Worm (Caenorhabditis elegans) whole organism, young adult: ENCODE results near the gene K10D6.3.

Experiments
- F33H1.4 ChIP-seq: fragments of 200-800 bp; sonication (Bioruptor generic); IDR thresholded peaks from 2 replicates; pipeline ENCODE4 v1.3.6; 2022; ENCODE audit warnings: missing genetic modification reagents, missing genetic modification characterization, missing compliant biosample characterization
- F57A8.1 ChIP-seq: fragments of 200-800 bp; sonication (Bioruptor generic); optimal IDR thresholded peaks from 2 replicates; lab custom pipeline; 2018; ENCODE audit warnings: mild to moderate bottlenecking, missing genetic modification characterization, moderate library complexity, missing compliant biosample characterization
- Y56A3A.18 ChIP-seq: fragments of 200-800 bp; sonication (Bioruptor generic); IDR thresholded peaks from 2 replicates; pipeline ENCODE4 v1.3.6; 2022; ENCODE audit warnings: missing genetic modification reagents, missing genetic modification characterization, missing compliant biosample characterization
- ama-1 ChIP-seq, 3 experiments: fragments of 150-350 bp in 1 of 3; sonication (generic microtip) in 2 of 3; optimal IDR thresholded peaks; 2 replicates each; lab custom pipeline; 2014 to 2018; ENCODE audit warnings: missing biosample characterization in 2 of 3, missing genetic modification characterization in 2 of 3, missing genetic modification reagents in 2 of 3
- efl-1 ChIP-seq: fragments of 150-350 bp; optimal IDR thresholded peaks from 2 replicates; lab custom pipeline; 2014; ENCODE audit warnings: missing biosample characterization, missing genetic modification reagents, missing genetic modification characterization
- him-1 ChIP-seq: sonication (generic microtip); optimal IDR thresholded peaks from 2 replicates; lab custom pipeline; 2016; ENCODE audit warnings: missing genotype, missing genetic modification reagents, missing genetic modification characterization, missing compliant biosample characterization
- hrde-1 ChIP-seq: sonication (generic microtip); optimal IDR thresholded peaks from 2 replicates; lab custom pipeline; 2016; ENCODE audit warnings: missing genetic modification characterization, mild to moderate bottlenecking, missing compliant biosample characterization, moderate library complexity, missing genotype, missing genetic modification reagents, borderline replicate concordance
- lir-1 ChIP-seq: fragments of 200-800 bp; sonication (Bioruptor generic); conservative IDR thresholded peaks from 2 replicates; pipeline ENCODE4 v1.3.6; 2022; ENCODE audit warnings: missing genetic modification reagents, missing genetic modification characterization, missing compliant biosample characterization
- mcd-1 ChIP-seq: fragments of 200-800 bp; sonication (Bioruptor generic); IDR thresholded peaks from 2 replicates; pipeline ENCODE4 v1.3.6; 2022; ENCODE audit warnings: missing genetic modification reagents, missing genetic modification characterization, missing compliant biosample characterization
- tlf-1 ChIP-seq: fragments of 200-800 bp; sonication (Bioruptor generic); optimal IDR thresholded peaks from 2 replicates; lab custom pipeline; 2018; ENCODE audit warnings: mild to moderate bottlenecking, missing genetic modification characterization, missing compliant biosample characterization
- unc-62 ChIP-seq: fragments of 150-350 bp; optimal IDR thresholded peaks from 2 replicates; lab custom pipeline; 2014; ENCODE audit warnings: missing biosample characterization, missing genetic modification reagents, missing genetic modification characterization
- ztf-26 ChIP-seq: sonication (generic microtip); optimal IDR thresholded peaks from 2 replicates; lab custom pipeline; 2017; ENCODE audit warnings: missing genetic modification characterization, missing compliant biosample characterization

DNA sequence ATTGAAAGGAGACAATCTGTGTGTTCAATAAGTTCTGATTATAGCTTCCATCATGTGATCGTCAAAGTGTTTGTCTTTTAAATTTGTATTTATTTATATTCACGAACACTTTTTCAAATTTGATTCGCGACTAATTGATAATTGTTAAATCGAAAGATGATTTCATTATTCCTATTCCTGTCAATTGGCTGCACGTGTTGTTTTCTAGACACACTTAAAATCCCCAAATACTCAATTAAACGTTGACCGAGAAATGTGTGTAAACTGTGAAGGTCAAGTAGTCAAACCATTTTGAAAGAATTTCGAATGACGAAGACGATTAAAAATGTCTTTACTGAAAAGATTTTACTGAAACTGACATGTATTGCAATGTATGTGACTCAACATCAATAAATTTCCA is 19.5 kb upstream of the K10D6.3 start:
- no peak for TF ChIP-seq mcd-1 (GFP tag; lab: Robert Waterston, UW)
- TF ChIP-seq F57A8.1 (GFP tag; lab: Kevin White, UChicago): no peak
- TF ChIP-seq F33H1.4 (GFP tag; lab: Robert Waterston, UW): no peak
- no peak for TF ChIP-seq tlf-1 (GFP tag; lab: Kevin White, UChicago)
- no peak for TF ChIP-seq ztf-26 (tag; lab: Kevin White, UChicago)
- no peak for TF ChIP-seq unc-62 (GFP tag; lab: Kevin White, UChicago)
- no peak for TF ChIP-seq Y56A3A.18 (GFP tag; lab: Robert Waterston, UW)
- TF ChIP-seq ama-1 (optimal IDR thresholded peaks at IDR 0.05; lab: Kevin White, UChicago): no peak
- no peak for TF ChIP-seq ama-1 (GFP tag; optimal IDR thresholded peaks at IDR 0.05; lab: Kevin White, UChicago)
- no peak for TF ChIP-seq lir-1 (GFP tag; lab: Robert Waterston, UW)
- no peak for TF ChIP-seq him-1 (tag; lab: Kevin White, UChicago)
- no peak for TF ChIP-seq hrde-1
- no peak for TF ChIP-seq efl-1 (GFP tag; lab: Kevin White, UChicago)
